Fruit fly (Drosophila melanogaster) whole organism, embryonic: ENCODE measurements around the gene CG3184.

Experiments used
- Blimp-1 ChIP-seq: fragments of 200-800 bp; sonication (Bioruptor generic); optimal IDR thresholded peaks from 3 replicates; lab custom pipeline; 2018; ENCODE audit warnings: missing biosample characterization, missing genetic modification characterization, mild to moderate bottlenecking, moderate library complexity, missing genetic modification reagents
- CG10267 ChIP-seq: fragments of 200-800 bp; sonication (Bioruptor generic); optimal IDR thresholded peaks from 2 replicates; lab custom pipeline; 2018; ENCODE audit warnings: missing biosample characterization, mild to moderate bottlenecking, missing genetic modification characterization, moderate library complexity
- CG10431 ChIP-seq: fragments of 200-800 bp; sonication (Bioruptor generic); optimal IDR thresholded peaks from 3 replicates; lab custom pipeline; 2018; ENCODE audit warnings: missing biosample characterization, mild to moderate bottlenecking, missing genetic modification characterization
- CG11085 ChIP-seq: fragments of 200-800 bp; sonication (Bioruptor generic); IDR thresholded peaks from 2 replicates; pipeline ENCODE4 v1.3.6; 2022; ENCODE audit warnings: missing biosample characterization, missing genetic modification characterization
- CG13775 ChIP-seq: fragments of 200-800 bp; sonication (Bioruptor generic); optimal IDR thresholded peaks from 3 replicates; lab custom pipeline; 2017; ENCODE audit warnings: missing biosample characterization, mild to moderate bottlenecking, missing genetic modification characterization
- CG1647 ChIP-seq: fragments of 200-800 bp; sonication (Bioruptor generic); optimal IDR thresholded peaks from 3 replicates; lab custom pipeline; 2016; ENCODE audit warnings: missing biosample characterization, missing genetic modification characterization
- CG16813 ChIP-seq: fragments of 200-800 bp; sonication (Bioruptor generic); IDR thresholded peaks from 3 replicates; pipeline ENCODE4 v1.3.6; 2022; ENCODE audit warnings: missing biosample characterization, missing genetic modification characterization; ENCODE audit not compliant: partially characterized antibody
- CG17186 ChIP-seq: fragments of 200-800 bp; sonication (Bioruptor generic); optimal IDR thresholded peaks from 3 replicates; lab custom pipeline; 2017; ENCODE audit warnings: missing biosample characterization, missing genetic modification reagents, missing genetic modification characterization
- CG17568 ChIP-seq: fragments of 200-800 bp; sonication (Bioruptor generic); optimal IDR thresholded peaks from 2 replicates; lab custom pipeline; 2018; ENCODE audit warnings: missing biosample characterization, mild to moderate bottlenecking, missing genetic modification characterization, moderate library complexity
- CG18476 ChIP-seq: fragments of 200-800 bp; sonication (Bioruptor generic); optimal IDR thresholded peaks from 2 replicates; lab custom pipeline; 2016; ENCODE audit warnings: missing biosample characterization, mild to moderate bottlenecking, missing genetic modification characterization
- CG30403 ChIP-seq: fragments of 200-800 bp; sonication (Bioruptor generic); optimal IDR thresholded peaks from 3 replicates; lab custom pipeline; 2016; ENCODE audit warnings: missing biosample characterization, missing genetic modification characterization
- CG7357 ChIP-seq: fragments of 200-800 bp; sonication (Bioruptor generic); IDR thresholded peaks from 3 replicates; pipeline ENCODE4 v1.3.6; 2022; ENCODE audit warnings: missing biosample characterization, missing genetic modification characterization
- CG8359 ChIP-seq: fragments of 200-800 bp; sonication (Bioruptor generic); optimal IDR thresholded peaks from 2 replicates; lab custom pipeline; 2017; ENCODE audit warnings: missing biosample characterization, mild to moderate bottlenecking, missing genetic modification characterization, borderline replicate concordance
- CG9797 ChIP-seq: fragments of 200-800 bp; sonication (Bioruptor generic); optimal IDR thresholded peaks from 3 replicates; lab custom pipeline; 2018; ENCODE audit warnings: missing biosample characterization, mild to moderate bottlenecking, missing genetic modification characterization
- CG9932 ChIP-seq: fragments of 200-800 bp; sonication (Bioruptor generic); IDR thresholded peaks from 2 replicates; pipeline ENCODE4 v1.3.6; 2022; ENCODE audit warnings: missing biosample characterization, missing genetic modification characterization
- Chrac-16 ChIP-seq: fragments of 200-800 bp; sonication (Bioruptor generic); optimal IDR thresholded peaks from 3 replicates; lab custom pipeline; 2016; ENCODE audit warnings: missing biosample characterization, missing genetic modification characterization
- CrebB ChIP-seq: fragments of 200-800 bp; sonication (Bioruptor generic); optimal IDR thresholded peaks from 3 replicates; lab custom pipeline; 2018; ENCODE audit warnings: missing biosample characterization, mild to moderate bottlenecking, missing genetic modification characterization
- Deaf1 ChIP-seq: fragments of 200-800 bp; optimal IDR thresholded peaks from 3 replicates; lab custom pipeline; 2019; ENCODE audit warnings: missing biosample characterization, mild to moderate bottlenecking, missing genetic modification characterization, moderate library complexity
- Doc2 ChIP-seq: fragments of 200-800 bp; sonication (Bioruptor generic); IDR thresholded peaks from 2 replicates; pipeline ENCODE4 v1.3.6; 2022; ENCODE audit warnings: missing biosample characterization, missing genetic modification characterization
- Elba2 ChIP-seq: fragments of 200-800 bp; sonication (Bioruptor generic); optimal IDR thresholded peaks from 3 replicates; lab custom pipeline; 2016; ENCODE audit warnings: missing biosample characterization, missing genetic modification characterization
- GATAe ChIP-seq: fragments of 200-800 bp; sonication (Bioruptor generic); conservative IDR thresholded peaks from 2 replicates; pipeline ENCODE4 v1.3.6; 2022; ENCODE audit warnings: missing biosample characterization, missing genetic modification characterization
- HLH3B ChIP-seq: fragments of 200-800 bp; sonication (Bioruptor generic); IDR thresholded peaks from 2 replicates; pipeline ENCODE4 v1.3.6; 2022; ENCODE audit warnings: missing biosample characterization, missing genetic modification characterization
- Hr3 ChIP-seq: fragments of 200-800 bp; sonication (Bioruptor generic); optimal IDR thresholded peaks from 3 replicates; lab custom pipeline; 2016; ENCODE audit warnings: missing biosample characterization, missing genetic modification characterization
- Hr51 ChIP-seq, 2 experiments: fragments of 200-800 bp; sonication (Bioruptor generic); optimal IDR thresholded peaks; 2 replicates in 1 of 2; 3 replicates in 1 of 2; lab custom pipeline; 2016 to 2018; ENCODE audit warnings: missing biosample characterization in 2 of 2, missing genetic modification characterization in 2 of 2, mild to moderate bottlenecking in 1 of 2, moderate library complexity in 1 of 2
- Lpt ChIP-seq: fragments of >200 bp; optimal IDR thresholded peaks from 2 replicates; lab custom pipeline; 2018; ENCODE audit warnings: missing biosample characterization, missing genetic modification characterization
- Nf-YC ChIP-seq: fragments of 200-800 bp; optimal IDR thresholded peaks from 3 replicates; lab custom pipeline; 2019; ENCODE audit warnings: missing biosample characterization, mild to moderate bottlenecking, missing genetic modification characterization, moderate library complexity
- Opbp ChIP-seq: fragments of 200-800 bp; sonication (Bioruptor generic); IDR thresholded peaks from 3 replicates; pipeline ENCODE4 v1.3.6; 2022; ENCODE audit warnings: missing biosample characterization, missing genetic modification characterization; ENCODE audit not compliant: partially characterized antibody
- Sox102F ChIP-seq: fragments of 200-800 bp; sonication (Bioruptor generic); optimal IDR thresholded peaks from 2 replicates; lab custom pipeline; 2018; ENCODE audit warnings: missing biosample characterization, mild to moderate bottlenecking, missing genetic modification characterization, moderate library complexity
- YL-1 ChIP-seq: fragments of 200-800 bp; sonication (Bioruptor generic); optimal IDR thresholded peaks from 3 replicates; lab custom pipeline; 2017; ENCODE audit warnings: missing biosample characterization, mild to moderate bottlenecking, missing genetic modification characterization
- bab2 ChIP-seq: fragments of 200-800 bp; sonication (Bioruptor generic); optimal IDR thresholded peaks from 2 replicates; lab custom pipeline; 2016; ENCODE audit warnings: missing biosample characterization, missing genetic modification characterization
- br ChIP-seq: fragments of >200 bp; optimal IDR thresholded peaks from 2 replicates; lab custom pipeline; 2017
- cas ChIP-seq: fragments of 200-800 bp; sonication (Bioruptor generic); IDR thresholded peaks from 2 replicates; pipeline ENCODE4 v1.3.6; 2022; ENCODE audit warnings: missing biosample characterization, missing genetic modification characterization
- crol ChIP-seq: fragments of 200-800 bp; sonication (Bioruptor generic); IDR thresholded peaks from 2 replicates; pipeline ENCODE4 v1.3.6; 2022; ENCODE audit warnings: missing biosample characterization, missing genetic modification characterization
- gce ChIP-seq: fragments of 200-800 bp; sonication (Bioruptor generic); IDR thresholded peaks from 3 replicates; pipeline ENCODE4 v1.3.6; 2022; ENCODE audit warnings: missing biosample characterization, missing genetic modification characterization
- gsb-n ChIP-seq: fragments of 200-800 bp; sonication (Bioruptor generic); optimal IDR thresholded peaks from 3 replicates; lab custom pipeline; 2018; ENCODE audit warnings: missing biosample characterization, mild to moderate bottlenecking, missing genetic modification characterization
- gt ChIP-seq: fragments of 200-800 bp; sonication (Bioruptor generic); IDR thresholded peaks from 2 replicates; pipeline ENCODE4 v1.3.6; 2022; ENCODE audit warnings: missing biosample characterization, missing genetic modification characterization
- hth ChIP-seq: fragments of >200 bp; optimal IDR thresholded peaks from 2 replicates; lab custom pipeline; 2017; ENCODE audit warnings: inconsistent platforms
- lilli ChIP-seq: fragments of 200-800 bp; sonication (Bioruptor generic); optimal IDR thresholded peaks from 3 replicates; lab custom pipeline; 2016; ENCODE audit warnings: missing biosample characterization, missing genetic modification characterization
- pan ChIP-seq, 4 experiments: fragments of >200 bp in 3 of 4; fragments of 200-800 bp in 1 of 4; sonication (Bioruptor generic) in 1 of 4; optimal IDR thresholded peaks in 3 of 4; IDR thresholded peaks in 1 of 4; 2 replicates each; pipeline versions ENCODE4 v1.3.6 to Lab custom; 2017 to 2022; ENCODE audit warnings: missing biosample characterization in 2 of 4, missing genetic modification characterization in 2 of 4, mixed read lengths in 1 of 4
- peb ChIP-seq: fragments of 200-800 bp; sonication (Bioruptor generic); IDR thresholded peaks from 2 replicates; pipeline ENCODE4 v1.3.6; 2022; ENCODE audit warnings: missing biosample characterization, missing genetic modification characterization
- repo ChIP-seq: fragments of 200-800 bp; sonication (Bioruptor generic); optimal IDR thresholded peaks from 2 replicates; lab custom pipeline; 2016; ENCODE audit warnings: missing biosample characterization, missing genetic modification characterization
- row ChIP-seq: fragments of 200-800 bp; sonication (Bioruptor generic); IDR thresholded peaks from 3 replicates; pipeline ENCODE4 v1.3.6; 2022; ENCODE audit warnings: missing biosample characterization, missing genetic modification characterization
- run ChIP-seq: fragments of 200-800 bp; sonication (Bioruptor generic); optimal IDR thresholded peaks from 3 replicates; lab custom pipeline; 2018; ENCODE audit warnings: missing biosample characterization, mild to moderate bottlenecking, missing genetic modification characterization
- schlank ChIP-seq: fragments of 200-800 bp; sonication (Bioruptor generic); optimal IDR thresholded peaks from 2 replicates; lab custom pipeline; 2018; ENCODE audit warnings: missing biosample characterization, mild to moderate bottlenecking, missing genetic modification characterization
- scrt ChIP-seq: fragments of 200-800 bp; sonication (Bioruptor generic); optimal IDR thresholded peaks from 2 replicates; lab custom pipeline; 2018; ENCODE audit warnings: missing biosample characterization, mild to moderate bottlenecking, missing genetic modification characterization, moderate library complexity
- ssp ChIP-seq: fragments of 200-800 bp; sonication (Bioruptor generic); IDR thresholded peaks from 2 replicates; pipeline ENCODE4 v1.3.6; 2022; ENCODE audit warnings: missing biosample characterization, missing genetic modification characterization
- twi ChIP-seq: fragments of 200-800 bp; optimal IDR thresholded peaks from 2 replicates; lab custom pipeline; 2019; ENCODE audit warnings: missing biosample characterization, mild to moderate bottlenecking, missing genetic modification characterization, moderate library complexity
- vfl ChIP-seq: fragments of 200-800 bp; sonication (Bioruptor generic); optimal IDR thresholded peaks from 2 replicates; lab custom pipeline; 2016; ENCODE audit warnings: missing biosample characterization, missing genetic modification characterization
- vnd ChIP-seq: fragments of 200-800 bp; sonication (Bioruptor generic); IDR thresholded peaks from 3 replicates; pipeline ENCODE4 v1.3.6; 2022; ENCODE audit warnings: missing biosample characterization, missing genetic modification characterization; ENCODE audit not compliant: partially characterized antibody
- zen2 ChIP-seq: fragments of 200-800 bp; sonication (Bioruptor generic); IDR thresholded peaks from 3 replicates; pipeline ENCODE4 v1.3.6; 2022; ENCODE audit warnings: missing biosample characterization, missing genetic modification characterization; ENCODE audit not compliant: partially characterized antibody

The CG3184 gene

dm6 chrX:6705059-6705802 is 16.7 kb upstream of the CG3184 start (continued):
- no peak for TF ChIP-seq zen2 (GFP tag; lab: Robert Waterston, UW)
- no peak for TF ChIP-seq vnd (GFP tag; lab: Robert Waterston, UW)
- TF ChIP-seq CG9797 (GFP tag; lab: Kevin White, UChicago), result no peak
- TF ChIP-seq ssp, result no peak
- no peak for TF ChIP-seq Deaf1 (tag; lab: Kevin White, UChicago)
- TF ChIP-seq CG9932 (GFP tag; lab: Robert Waterston, UW), result no peak
- no peak for TF ChIP-seq peb (GFP tag; lab: Robert Waterston, UW)
- TF ChIP-seq hth (lab: Kevin White, UChicago), result no peak
- peak; percentile 8 for TF ChIP-seq Nf-YC
- no peak for TF ChIP-seq Blimp-1 (GFP tag; lab: Kevin White, UChicago)
- peak; percentile 13 for TF ChIP-seq Sox102F (GFP tag; lab: Kevin White, UChicago)
- TF ChIP-seq row (GFP tag; lab: Robert Waterston, UW), result peak; percentile 46; the same call in 2 of the 3 replicates
- no peak for TF ChIP-seq bab2 (GFP tag; lab: Kevin White, UChicago)
- TF ChIP-seq cas (GFP tag; lab: Robert Waterston, UW), result no peak
- no peak for TF ChIP-seq CG16813
- no peak for TF ChIP-seq twi (tag; lab: Kevin White, UChicago)
- no peak for TF ChIP-seq vfl (GFP tag; lab: Kevin White, UChicago)
- TF ChIP-seq crol (GFP tag; lab: Robert Waterston, UW), result peak; percentile 59
- no peak for TF ChIP-seq gt (GFP tag; lab: Robert Waterston, UW)
- no peak for TF ChIP-seq CG30403 (GFP tag; lab: Kevin White, UChicago)
- no peak for TF ChIP-seq GATAe (GFP tag; lab: Robert Waterston, UW)
- TF ChIP-seq lilli, result no peak
- no peak for TF ChIP-seq Lpt (GFP tag; lab: Kevin White, UChicago)
- TF ChIP-seq CG17568, result no peak
- TF ChIP-seq gsb-n (tag; lab: Kevin White, UChicago), result no peak
- TF ChIP-seq gce (GFP tag; lab: Robert Waterston, UW), result no peak
- no peak for TF ChIP-seq repo
- TF ChIP-seq pan (optimal IDR thresholded peaks at IDR 0.05; lab: Kevin White, UChicago), result no peak
- TF ChIP-seq pan (GFP tag; optimal IDR thresholded peaks at IDR 0.05 in 1 of 2, IDR thresholded peaks at IDR 0.05 in 1 of 2), result no peak
- no peak for TF ChIP-seq Chrac-16 (GFP tag; lab: Kevin White, UChicago)
- no peak for TF ChIP-seq schlank (tag; lab: Kevin White, UChicago)
- TF ChIP-seq scrt (GFP tag; lab: Kevin White, UChicago), result no peak
- TF ChIP-seq Doc2 (GFP tag; lab: Robert Waterston, UW), result no peak
- TF ChIP-seq CG10431 (GFP tag; lab: Kevin White, UChicago), result no peak
- no peak for TF ChIP-seq CG17186
- TF ChIP-seq CrebB (tag; lab: Kevin White, UChicago), result no peak
- TF ChIP-seq CG1647 (GFP tag; lab: Kevin White, UChicago), result no peak
- no peak for TF ChIP-seq CG8359 (GFP tag; lab: Kevin White, UChicago)
- no peak for TF ChIP-seq CG10267 (tag; lab: Kevin White, UChicago)
- no peak for TF ChIP-seq YL-1 (GFP tag; lab: Kevin White, UChicago)
- TF ChIP-seq br (lab: Kevin White, UChicago), result no peak
- TF ChIP-seq CG11085 (GFP tag; lab: Robert Waterston, UW), result no peak
- TF ChIP-seq run (tag; lab: Kevin White, UChicago), result no peak
- no peak for TF ChIP-seq Hr3 (GFP tag; lab: Kevin White, UChicago)
- no peak for TF ChIP-seq Elba2 (GFP tag; lab: Kevin White, UChicago)
- peak in 1 of 2 experiments; percentile 23 for TF ChIP-seq Hr51 (GFP tag; optimal IDR thresholded peaks at IDR 0.05; lab: Kevin White, UChicago)
- TF ChIP-seq Opbp, result no peak
- TF ChIP-seq CG7357 (GFP tag; lab: Robert Waterston, UW), result no peak
- TF ChIP-seq CG13775, result no peak
- TF ChIP-seq CG18476 (GFP tag; lab: Kevin White, UChicago), result no peak
- TF ChIP-seq HLH3B (GFP tag; lab: Robert Waterston, UW), result no peak
